Worm (Caenorhabditis elegans): Measurements from ENCODE around the gene F12A10.8.

The F12A10.8 gene

DNA sequence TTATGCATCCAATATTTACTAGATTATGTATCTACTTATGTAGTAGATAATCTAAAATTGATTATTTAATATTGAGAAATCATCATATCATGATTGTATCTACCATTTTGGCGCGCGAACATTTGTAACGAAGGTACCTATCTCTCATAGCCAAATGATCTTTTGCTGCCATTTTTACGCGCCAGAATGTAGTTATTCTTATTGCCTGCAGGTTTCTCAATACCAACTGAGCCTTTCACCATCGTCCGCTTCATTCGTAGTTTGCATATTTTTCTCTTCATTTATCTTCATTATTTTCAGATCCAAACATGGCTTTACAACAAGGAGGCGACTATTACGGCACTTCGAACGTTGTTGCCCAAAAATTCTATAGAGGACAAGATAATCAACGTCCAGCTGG lies 27.0 kb upstream of the F12A10.8 start, which contains the start of gene ZK177.1:
ZK177.1 (plus strand) TSS at position 301 of the 400 bp plus-strand sequence.
- TF ChIP-seq dao-5 (tag; optimal IDR thresholded peaks at IDR 0.05) (no peak), W03F9.2 (tag; optimal IDR thresholded peaks at IDR 0.05) (no peak), him-1 (tag; optimal IDR thresholded peaks at IDR 0.05) (no peak)

ce11 chrII:5525297-5525696 lies 24.4 kb upstream of the F12A10.8 start, which contains the start of gene tbx-35:
tbx-35 (minus strand) TSS chrII:5525397.
- no peak for TF ChIP-seq W03F9.2 (tag; optimal IDR thresholded peaks at IDR 0.05)

- no peak for TF ChIP-seq dao-5 (tag; optimal IDR thresholded peaks at IDR 0.05)
- TF ChIP-seq him-1 (tag; optimal IDR thresholded peaks at IDR 0.05), result no peak
- TF ChIP-seq W03F9.2 (tag; optimal IDR thresholded peaks at IDR 0.05), result no peak
These were observed 21.8 kb upstream of the F12A10.8 start, which contains the start of gene ZK177.11 for ce11 chrII:5522637-5523036. ZK177.11 (plus strand) TSS chrII:5522937.

- TF ChIP-seq W03F9.2 (tag; optimal IDR thresholded peaks at IDR 0.05) (no peak), him-1 (tag; optimal IDR thresholded peaks at IDR 0.05) (no peak), dao-5 (tag; optimal IDR thresholded peaks at IDR 0.05) (no peak)
These were observed 20.5 kb upstream of the F12A10.8 start, which contains the start of gene ZK177.12 for ce11 chrII:5521411-5521810. ZK177.12 (plus strand) TSS chrII:5521711.

- no peak for TF ChIP-seq dao-5 (tag; optimal IDR thresholded peaks at IDR 0.05)
- TF ChIP-seq him-1 (tag; optimal IDR thresholded peaks at IDR 0.05), result no peak
- TF ChIP-seq W03F9.2 (tag; optimal IDR thresholded peaks at IDR 0.05), result no peak
These were observed 18.0 kb upstream of the F12A10.8 start, which contains the start of gene ZK177.2 for ce11 chrII:5518910-5519309. ZK177.2 (plus strand) TSS chrII:5519210.

ce11 chrII:5518055-5518454 lies 17.2 kb upstream of the F12A10.8 start:
- TF ChIP-seq him-1 (tag; optimal IDR thresholded peaks at IDR 0.05) (no peak), W03F9.2 (tag; optimal IDR thresholded peaks at IDR 0.05) (no peak), dao-5 (tag; optimal IDR thresholded peaks at IDR 0.05) (no peak)

DNA sequence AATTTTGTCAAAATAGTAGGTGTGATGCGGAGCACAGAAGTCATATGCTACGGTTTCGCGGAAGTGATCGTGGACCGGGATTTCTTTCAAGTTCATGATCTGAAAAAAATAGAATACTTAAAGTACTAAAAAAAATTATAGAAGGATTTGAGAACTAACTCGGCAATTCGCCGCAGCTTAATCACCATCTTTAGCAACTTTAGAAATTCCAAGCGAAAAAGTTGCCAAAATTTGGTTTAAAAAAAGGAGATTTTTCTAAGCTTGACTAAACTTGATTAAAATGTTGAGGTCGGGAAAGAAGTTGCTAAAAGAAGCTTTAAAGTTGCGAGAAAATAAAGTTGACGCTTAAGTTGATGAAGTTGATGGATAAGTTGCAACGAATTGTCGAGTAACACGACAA lies 16.8 kb upstream of the F12A10.8 start, which contains the start of gene ZK177.9:
ZK177.9 (minus strand) TSS at position 101 of the 400 bp plus-strand sequence.
- TF ChIP-seq dao-5 (tag; optimal IDR thresholded peaks at IDR 0.05), result no peak
- no peak for TF ChIP-seq W03F9.2 (tag; optimal IDR thresholded peaks at IDR 0.05)
- TF ChIP-seq him-1 (tag; optimal IDR thresholded peaks at IDR 0.05), result no peak

ce11 chrII:5515542-5515941 lies 14.7 kb upstream of the F12A10.8 start, which contains the start of gene ZK177.3:
ZK177.3 (plus strand) TSS chrII:5515842.
- no peak for TF ChIP-seq him-1 (tag; optimal IDR thresholded peaks at IDR 0.05)
- TF ChIP-seq W03F9.2 (tag; optimal IDR thresholded peaks at IDR 0.05), result no peak
- no peak for TF ChIP-seq dao-5 (tag; optimal IDR thresholded peaks at IDR 0.05)

- no peak for TF ChIP-seq dao-5 (tag; optimal IDR thresholded peaks at IDR 0.05)
- no peak for TF ChIP-seq W03F9.2 (tag; optimal IDR thresholded peaks at IDR 0.05)
- no peak for TF ChIP-seq him-1 (tag; optimal IDR thresholded peaks at IDR 0.05)
These were observed 14.0 kb upstream of the F12A10.8 start, which contains the start of gene sahd-1 for ce11 chrII:5514846-5515245. sahd-1 (minus strand) TSS chrII:5514945.

DNA sequence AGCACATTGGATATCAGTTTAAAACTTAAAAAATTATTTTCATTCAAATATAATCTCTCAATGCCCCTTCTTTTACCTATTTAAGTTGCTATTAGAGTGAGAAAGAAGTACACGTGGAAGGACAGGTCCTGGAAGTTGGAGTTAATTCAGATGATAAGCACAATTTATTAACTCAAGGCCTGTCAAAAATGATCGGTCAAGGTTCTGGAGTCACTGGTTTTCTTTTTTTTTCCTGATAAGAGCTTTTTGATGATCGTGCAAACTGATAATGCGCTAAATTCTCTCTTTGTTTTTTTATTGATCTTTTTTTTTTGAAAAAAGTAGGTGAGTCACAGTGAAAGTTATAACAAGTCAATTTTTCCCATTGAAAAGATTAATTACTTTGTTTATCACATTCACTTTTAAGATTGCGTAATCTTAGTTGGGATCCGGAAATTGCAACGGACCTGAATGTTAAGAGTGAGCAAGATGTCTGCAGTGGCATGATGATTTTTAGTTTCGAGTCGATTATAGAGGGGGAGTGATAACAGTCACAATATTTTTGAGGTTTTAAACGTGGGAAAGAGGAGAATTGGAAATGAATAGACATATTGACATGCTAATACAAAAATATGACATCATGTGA lies 11.7 kb upstream of the F12A10.8 start:
- TF ChIP-seq W03F9.2 (tag; optimal IDR thresholded peaks at IDR 0.05) (no peak), him-1 (tag; optimal IDR thresholded peaks at IDR 0.05) (no peak), dao-5 (tag; optimal IDR thresholded peaks at IDR 0.05) (no peak)

DNA sequence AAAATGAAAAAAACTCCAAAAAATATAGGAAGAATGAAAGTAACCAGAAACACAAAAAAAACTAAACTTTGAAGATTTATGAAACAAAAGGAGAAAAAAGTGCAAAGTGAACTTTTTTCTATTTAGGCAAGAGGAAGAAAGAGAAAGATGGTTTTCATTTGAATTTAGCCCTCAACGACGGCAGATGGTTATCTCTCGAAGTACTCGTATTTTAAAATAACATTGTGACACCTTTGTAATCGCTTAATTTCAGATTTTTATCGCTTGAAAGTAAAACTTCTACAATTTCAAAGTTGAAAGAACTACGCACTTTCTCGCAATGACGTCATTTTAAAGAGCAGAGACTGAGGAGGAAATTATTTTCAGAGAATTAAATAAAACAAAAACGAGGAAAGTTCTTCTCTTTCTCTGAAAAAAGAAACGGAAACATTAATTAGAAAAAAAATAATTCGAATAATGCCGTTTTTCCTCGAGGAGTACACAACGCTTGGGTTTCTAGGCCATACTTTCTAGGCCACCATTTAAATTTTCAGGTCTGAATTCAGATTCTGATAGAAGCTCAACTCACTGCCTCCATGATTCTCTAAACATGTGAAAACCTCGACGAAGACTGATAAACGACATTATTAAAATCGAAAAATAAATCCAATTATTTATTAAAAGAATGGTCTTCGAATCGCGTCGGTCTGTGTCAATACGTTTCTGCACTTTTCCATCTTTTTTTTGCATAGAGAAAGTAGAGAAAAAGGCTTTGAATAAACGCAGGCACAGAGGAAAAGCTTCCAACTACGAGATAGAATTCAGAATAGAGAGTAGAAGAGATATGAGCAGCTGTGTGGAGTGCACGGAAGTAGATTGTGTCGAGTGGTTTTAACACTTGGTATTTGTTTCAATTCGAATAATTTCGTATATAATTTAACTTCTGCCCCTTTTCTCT lies 10.8 kb upstream of the F12A10.8 start:
- no peak for TF ChIP-seq him-1 (tag; optimal IDR thresholded peaks at IDR 0.05)
- no peak for TF ChIP-seq W03F9.2 (tag; optimal IDR thresholded peaks at IDR 0.05)
- no peak for TF ChIP-seq dao-5 (tag; optimal IDR thresholded peaks at IDR 0.05)

DNA sequence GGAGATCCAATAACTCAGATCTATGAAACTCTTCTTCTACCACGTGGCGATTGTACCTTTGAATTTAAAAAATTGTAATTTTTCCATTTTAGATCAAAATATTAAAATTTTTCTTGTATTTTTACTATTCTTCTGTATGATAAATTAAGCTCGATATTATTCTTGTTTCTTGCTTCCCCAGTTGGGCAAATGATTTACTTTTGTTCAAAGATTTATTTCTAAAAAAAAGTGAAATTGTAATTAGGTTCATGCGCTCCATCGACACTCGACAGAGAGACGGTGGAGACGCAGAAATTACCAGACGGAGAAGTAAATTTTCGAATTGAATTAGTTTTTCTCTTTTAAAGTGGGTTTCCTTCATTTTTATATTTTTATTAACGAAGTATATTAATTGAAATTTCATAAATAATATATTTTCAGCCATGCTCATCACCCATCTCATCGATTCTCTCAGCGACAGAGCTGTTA lies 5.0 kb upstream of the F12A10.8 start, which contains the start of gene npp-24:
npp-24 (plus strand) TSS at position 51 of the 468 bp plus-strand sequence.
- no peak for TF ChIP-seq dao-5 (tag; optimal IDR thresholded peaks at IDR 0.05)
- no peak for TF ChIP-seq W03F9.2 (tag; optimal IDR thresholded peaks at IDR 0.05)
- TF ChIP-seq him-1 (tag; optimal IDR thresholded peaks at IDR 0.05), result no peak

ce11 chrII:5503760-5504159 lies 2.9 kb upstream of the F12A10.8 start, which contains the start of gene cyp-44A1:
cyp-44A1 (plus strand) TSS chrII:5504044.
- TF ChIP-seq dao-5 (tag; optimal IDR thresholded peaks at IDR 0.05) (no peak), him-1 (tag; optimal IDR thresholded peaks at IDR 0.05) (no peak), W03F9.2 (tag; optimal IDR thresholded peaks at IDR 0.05) (no peak)
